Worm (Caenorhabditis elegans): Measurements from ENCODE around the gene dnj-26.

DNA sequence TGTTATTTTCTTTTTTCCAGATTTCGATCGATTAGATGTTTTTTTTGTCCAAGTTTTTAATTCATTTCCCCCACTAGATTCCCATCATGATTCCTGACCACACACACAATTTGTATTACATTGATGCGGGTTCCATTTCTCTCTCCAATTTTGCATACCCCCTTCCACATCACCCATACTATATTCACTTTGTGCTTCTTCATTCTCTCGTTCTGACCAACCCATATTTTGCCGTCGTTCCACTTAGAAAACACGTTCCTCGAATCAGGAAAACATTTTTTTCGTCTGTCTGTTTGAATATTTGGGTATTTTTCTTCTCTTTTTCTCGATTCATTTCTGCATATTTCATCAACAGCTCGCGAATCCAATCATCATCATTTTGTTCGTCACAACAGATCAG lies 45.0 kb downstream of the dnj-26 start:
- no peak for TF ChIP-seq him-1 (tag; optimal IDR thresholded peaks at IDR 0.05)
- no peak for TF ChIP-seq W03F9.2 (tag; optimal IDR thresholded peaks at IDR 0.05)

All from whole organism, L4/young adult.